Worm (Caenorhabditis elegans) whole organism, L4 larva: ENCODE results near the gene ZC196.3.
"Not testable (repeated sequence)": the region's sequence is repeated elsewhere in the genome, so short reads cannot be mapped to it uniquely, and the experiment has no call there.

Source experiments
- F49E8.2 ChIP-seq: sonication (generic microtip); optimal IDR thresholded peaks from 2 replicates; lab custom pipeline; 2016; ENCODE audit warnings: missing compliant biosample characterization, mild to moderate bottlenecking, missing genetic modification characterization, borderline replicate concordance
- R02D3.7 ChIP-seq: fragments of 150-350 bp; sonication (generic microtip); optimal IDR thresholded peaks from 3 replicates; lab custom pipeline; 2014; ENCODE audit warnings: missing biosample characterization, missing genetic modification characterization
- T26A8.4 ChIP-seq: fragments of 200-800 bp; sonication (Bioruptor generic); IDR thresholded peaks from 2 replicates; pipeline ENCODE4 v1.3.6; 2022; ENCODE audit warnings: missing genetic modification characterization, missing compliant biosample characterization
- Y48G9A.11 ChIP-seq: fragments of 200-800 bp; sonication (Bioruptor generic); IDR thresholded peaks from 2 replicates; pipeline ENCODE4 v1.3.6; 2022; ENCODE audit warnings: missing genetic modification reagents, missing genetic modification characterization, missing compliant biosample characterization
- ZK546.5 ChIP-seq, 2 experiments: sonication (generic microtip); optimal IDR thresholded peaks; 2 replicates each; lab custom pipeline; 2017; ENCODE audit warnings: missing biosample characterization in 2 of 2, missing genetic modification characterization in 2 of 2
- aha-1 ChIP-seq: fragments of 150-350 bp; peaks from one replicate; lab custom pipeline; 2014; ENCODE audit warnings: missing biosample characterization, missing genetic modification characterization
- ama-1 ChIP-seq: fragments of 150-350 bp; optimal IDR thresholded peaks from 2 replicates; lab custom pipeline; 2014; ENCODE audit warnings: inconsistent platforms, mixed read lengths
- cey-2 ChIP-seq: sonication (generic microtip); optimal IDR thresholded peaks from 3 replicates; lab custom pipeline; 2017; ENCODE audit warnings: missing genetic modification characterization, mild to moderate bottlenecking, missing compliant biosample characterization, antibody characterized with exemption, borderline replicate concordance; ENCODE audit not compliant: insufficient read depth
- daf-12 ChIP-seq: fragments of 150-350 bp; optimal IDR thresholded peaks from 2 replicates; lab custom pipeline; 2014; ENCODE audit warnings: missing biosample characterization, missing genetic modification reagents, missing genetic modification characterization
- dmd-6 ChIP-seq: fragments of 200-800 bp; sonication (Bioruptor generic); IDR thresholded peaks from 2 replicates; pipeline ENCODE4 v1.3.6; 2022; ENCODE audit warnings: missing genetic modification reagents, missing genetic modification characterization, missing compliant biosample characterization
- dmd-9 ChIP-seq: fragments of 200-800 bp; sonication (Bioruptor generic); IDR thresholded peaks from 2 replicates; pipeline ENCODE4 v1.3.6; 2022; ENCODE audit warnings: missing genetic modification reagents, missing genetic modification characterization, missing compliant biosample characterization
- dve-1 ChIP-seq: sonication (generic microtip); optimal IDR thresholded peaks from 2 replicates; lab custom pipeline; 2017; ENCODE audit warnings: antibody characterized with exemption, mild to moderate bottlenecking, missing genetic modification characterization, missing compliant biosample characterization; ENCODE audit not compliant: insufficient read depth
- egl-27 ChIP-seq: sonication (generic microtip); optimal IDR thresholded peaks from 3 replicates; lab custom pipeline; 2017; ENCODE audit warnings: missing biosample characterization, missing genetic modification reagents, missing genetic modification characterization
- jun-1 ChIP-seq: fragments of 150-350 bp; optimal IDR thresholded peaks from 2 replicates; lab custom pipeline; 2014; ENCODE audit warnings: missing biosample characterization, missing genetic modification reagents, missing genetic modification characterization
- lin-29 ChIP-seq: fragments of 200-800 bp; sonication (Bioruptor generic); IDR thresholded peaks from 2 replicates; pipeline ENCODE4 v1.3.6; 2022; ENCODE audit warnings: missing genetic modification reagents, missing genetic modification characterization, missing compliant biosample characterization
- madf-5 ChIP-seq, 2 experiments: fragments of 200-800 bp; sonication (Bioruptor generic); IDR thresholded peaks; 2 replicates each; pipeline ENCODE4 v1.3.6; 2022; ENCODE audit warnings: missing compliant biosample characterization in 2 of 2, missing genetic modification characterization in 2 of 2
- mes-2 ChIP-seq: sonication (generic microtip); optimal IDR thresholded peaks from 2 replicates; lab custom pipeline; 2016; ENCODE audit warnings: missing genotype, mild to moderate bottlenecking, missing genetic modification characterization, missing compliant biosample characterization; ENCODE audit not compliant: poor library complexity, severe bottlenecking
- nhr-102 ChIP-seq: sonication (generic microtip); optimal IDR thresholded peaks from 2 replicates; lab custom pipeline; 2016; ENCODE audit warnings: mild to moderate bottlenecking, missing genetic modification characterization, moderate library complexity, missing compliant biosample characterization
- nhr-11 ChIP-seq: fragments of 150-350 bp; optimal IDR thresholded peaks from 2 replicates; lab custom pipeline; 2014; ENCODE audit warnings: missing biosample characterization, missing genetic modification characterization
- nhr-111 ChIP-seq: fragments of 200-800 bp; sonication (Bioruptor generic); optimal IDR thresholded peaks from 2 replicates; lab custom pipeline; 2018; ENCODE audit warnings: mild to moderate bottlenecking, missing genetic modification characterization, missing compliant biosample characterization
- nhr-237 ChIP-seq: sonication (generic microtip); optimal IDR thresholded peaks from 2 replicates; lab custom pipeline; 2017; ENCODE audit warnings: missing biosample characterization, missing genetic modification characterization
- nhr-25 ChIP-seq: sonication (generic microtip); optimal IDR thresholded peaks from 2 replicates; lab custom pipeline; 2017; ENCODE audit warnings: missing genetic modification characterization, mild to moderate bottlenecking, missing compliant biosample characterization, antibody characterized with exemption, moderate library complexity, borderline replicate concordance; ENCODE audit not compliant: insufficient read depth
- nhr-76 ChIP-seq: fragments of 150-350 bp; optimal IDR thresholded peaks from 2 replicates; lab custom pipeline; 2014; ENCODE audit warnings: missing biosample characterization, missing genetic modification characterization
- nhr-77 ChIP-seq: fragments of 150-350 bp; optimal IDR thresholded peaks from 2 replicates; lab custom pipeline; 2014; ENCODE audit warnings: missing biosample characterization, missing genetic modification characterization
- skn-1 ChIP-seq: fragments of 150-350 bp; optimal IDR thresholded peaks from 2 replicates; lab custom pipeline; 2014; ENCODE audit warnings: missing biosample characterization, missing genetic modification characterization
- snpc-4 ChIP-seq: fragments of 150-350 bp; optimal IDR thresholded peaks from 2 replicates; lab custom pipeline; 2014; ENCODE audit warnings: missing biosample characterization, missing genetic modification characterization
- spr-3 ChIP-seq: fragments of 200-800 bp; sonication (Bioruptor generic); optimal IDR thresholded peaks from 2 replicates; lab custom pipeline; 2018; ENCODE audit warnings: mild to moderate bottlenecking, missing genetic modification characterization, missing compliant biosample characterization
- tra-1 ChIP-seq: fragments of 200-800 bp; sonication (Bioruptor generic); IDR thresholded peaks from 2 replicates; pipeline ENCODE4 v1.3.6; 2022; ENCODE audit warnings: missing genetic modification reagents, missing genetic modification characterization, missing compliant biosample characterization
- unc-130 ChIP-seq: sonication (generic microtip); optimal IDR thresholded peaks from 2 replicates; lab custom pipeline; 2016; ENCODE audit warnings: missing genetic modification reagents, missing genetic modification characterization, missing compliant biosample characterization
- unc-62 ChIP-seq, 3 experiments: fragments of 150-350 bp in 1 of 3; sonication (generic microtip); optimal IDR thresholded peaks in 2 of 3; peaks in 1 of 3; 1 replicate in 1 of 3; 2 replicates in 2 of 3; lab custom pipeline; 2014 to 2017; ENCODE audit warnings: missing biosample characterization in 3 of 3, missing genetic modification characterization in 3 of 3, missing genetic modification reagents in 3 of 3, missing genotype in 1 of 3
- zag-1 ChIP-seq: fragments of 150-350 bp; optimal IDR thresholded peaks from 2 replicates; lab custom pipeline; 2014; ENCODE audit warnings: missing biosample characterization, missing genetic modification characterization
- zfp-2 ChIP-seq: sonication (generic microtip); optimal IDR thresholded peaks from 2 replicates; lab custom pipeline; 2016; ENCODE audit warnings: mild to moderate bottlenecking, missing genetic modification characterization, missing compliant biosample characterization
- zfp-3 ChIP-seq: fragments of 200-800 bp; sonication (Bioruptor generic); conservative IDR thresholded peaks from 2 replicates; pipeline ENCODE4 v1.3.6; 2022; ENCODE audit warnings: missing genetic modification reagents, missing genetic modification characterization, missing compliant biosample characterization
- zip-11 ChIP-seq: fragments of 200-800 bp; sonication (Bioruptor generic); IDR thresholded peaks from 2 replicates; pipeline ENCODE4 v1.3.6; 2022; ENCODE audit warnings: missing genetic modification characterization, missing compliant biosample characterization
- ztf-7 ChIP-seq: fragments of 150-350 bp; optimal IDR thresholded peaks from 2 replicates; lab custom pipeline; 2014; ENCODE audit warnings: missing biosample characterization, missing genetic modification characterization

Gene ZC196.3

DNA sequence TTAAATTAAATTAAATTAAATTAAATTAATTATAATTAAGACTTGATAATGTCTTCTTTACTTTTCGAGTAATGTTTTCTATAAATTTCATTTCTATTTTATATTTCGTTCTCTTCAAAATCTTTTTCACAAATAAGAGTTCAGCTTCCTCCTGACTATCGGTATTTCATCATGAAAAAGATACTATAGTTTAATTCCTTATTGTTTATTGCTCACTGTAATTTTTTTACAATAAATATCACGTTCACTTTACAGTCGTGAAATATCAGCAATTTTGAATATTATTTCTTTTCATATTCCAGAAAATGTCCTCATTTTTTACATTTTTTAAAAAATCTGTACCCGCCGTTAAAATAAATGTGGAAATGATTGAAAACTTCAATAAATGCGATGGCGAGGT lies at the start of gene ZC196.3:
ZC196.3 (plus strand) TSS at position 301 of the 400 bp plus-strand sequence.
- TF ChIP-seq nhr-102 (tag; lab: Kevin White, UChicago), result no peak
- no peak for TF ChIP-seq unc-62 (GFP tag; optimal IDR thresholded peaks at IDR 0.05 in 1 of 2; lab: Kevin White, UChicago)
- no peak for TF ChIP-seq unc-62 (tag; optimal IDR thresholded peaks at IDR 0.05; lab: Kevin White, UChicago)
- TF ChIP-seq T26A8.4 (GFP tag; lab: Robert Waterston, UW), result no peak
- TF ChIP-seq nhr-237 (tag; lab: Kevin White, UChicago), result no peak
- TF ChIP-seq tra-1 (GFP tag; lab: Robert Waterston, UW), result no peak
- no peak for TF ChIP-seq Y48G9A.11
- no peak for TF ChIP-seq nhr-25 (tag; lab: Kevin White, UChicago)
- TF ChIP-seq zfp-3 (GFP tag; lab: Robert Waterston, UW), result no peak
- TF ChIP-seq jun-1 (tag; lab: Kevin White, UChicago), result no peak
- TF ChIP-seq nhr-11 (tag; lab: Kevin White, UChicago), result no peak
- TF ChIP-seq daf-12 (tag; lab: Kevin White, UChicago), result no peak
- TF ChIP-seq madf-5 (GFP tag; IDR thresholded peaks at IDR 0.05; lab: Robert Waterston, UW), result no peak
- TF ChIP-seq mes-2 (tag; lab: Kevin White, UChicago), result no peak
- TF ChIP-seq nhr-111 (GFP tag; lab: Kevin White, UChicago), result no peak
- no peak for TF ChIP-seq zag-1 (tag; lab: Kevin White, UChicago)
- no peak for TF ChIP-seq R02D3.7 (tag; lab: Kevin White, UChicago)
- TF ChIP-seq, all 104 proteins: peak for 0

DNA sequence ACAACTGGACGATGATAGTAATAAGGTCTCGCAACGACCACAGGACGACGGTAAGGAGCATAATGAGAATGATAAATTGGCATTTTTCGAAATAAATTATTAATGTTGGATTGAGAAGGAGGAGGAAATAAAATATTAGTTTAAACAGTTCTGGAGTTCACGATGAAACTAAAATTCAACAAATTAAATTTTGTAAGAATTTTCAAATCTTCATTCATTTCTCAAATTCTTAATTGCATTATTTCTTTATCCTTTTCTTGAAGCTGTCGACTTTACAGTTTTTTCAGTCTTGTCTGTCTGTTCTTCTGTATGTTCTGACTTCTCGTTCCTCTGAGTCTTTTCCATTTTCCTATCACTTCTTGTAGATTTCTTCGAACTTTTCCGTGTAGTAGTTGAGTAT lies 49.7 kb upstream of the ZC196.3 start, which contains the start of gene ZC190.7:
ZC190.7 (minus strand) TSS at position 101 of the 400 bp plus-strand sequence.
- TF ChIP-seq unc-62 (GFP tag; optimal IDR thresholded peaks at IDR 0.05 in 1 of 2; lab: Kevin White, UChicago) (no peak), unc-62 (tag; optimal IDR thresholded peaks at IDR 0.05; lab: Kevin White, UChicago) (no peak), dmd-9 (GFP tag; lab: Robert Waterston, UW) (no peak), skn-1 (no peak), cey-2 (no peak), T26A8.4 (GFP tag; lab: Robert Waterston, UW) (no peak), lin-29 (GFP tag; lab: Robert Waterston, UW) (no peak), nhr-76 (tag; lab: Kevin White, UChicago) (no peak), dmd-6 (GFP tag; lab: Robert Waterston, UW) (no peak), spr-3 (GFP tag; lab: Kevin White, UChicago) (no peak), snpc-4 (tag; lab: Kevin White, UChicago) (no peak), ztf-7 (tag; lab: Kevin White, UChicago) (no peak)

DNA sequence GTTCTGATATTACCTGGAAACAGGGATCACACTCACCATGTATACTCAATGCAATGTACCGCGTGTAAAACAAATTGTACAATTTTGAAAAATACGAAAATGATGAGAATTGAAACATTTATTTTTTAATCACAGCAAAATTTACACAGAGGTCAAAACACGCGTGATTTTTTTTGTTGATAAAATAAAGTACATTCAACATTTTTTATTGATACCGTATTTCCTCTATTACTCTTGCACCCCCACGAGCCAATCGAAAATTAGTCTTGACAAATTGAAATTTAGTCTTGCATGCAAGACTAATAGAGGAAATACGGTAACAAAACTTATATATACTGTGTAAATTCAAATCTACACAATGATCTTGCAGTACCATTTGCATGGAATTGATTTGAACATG lies 48.8 kb upstream of the ZC196.3 start, which contains the start of gene ZC190.8:
ZC190.8 (minus strand) TSS at position 101 of the 400 bp plus-strand sequence.
- TF ChIP-seq egl-27, result no peak
- no peak for TF ChIP-seq ama-1 (lab: Kevin White, UChicago)
- TF ChIP-seq nhr-237 (tag; lab: Kevin White, UChicago), result no peak
- peak; percentile 23 for TF ChIP-seq aha-1
- TF ChIP-seq, all 104 proteins: peak for 1

DNA sequence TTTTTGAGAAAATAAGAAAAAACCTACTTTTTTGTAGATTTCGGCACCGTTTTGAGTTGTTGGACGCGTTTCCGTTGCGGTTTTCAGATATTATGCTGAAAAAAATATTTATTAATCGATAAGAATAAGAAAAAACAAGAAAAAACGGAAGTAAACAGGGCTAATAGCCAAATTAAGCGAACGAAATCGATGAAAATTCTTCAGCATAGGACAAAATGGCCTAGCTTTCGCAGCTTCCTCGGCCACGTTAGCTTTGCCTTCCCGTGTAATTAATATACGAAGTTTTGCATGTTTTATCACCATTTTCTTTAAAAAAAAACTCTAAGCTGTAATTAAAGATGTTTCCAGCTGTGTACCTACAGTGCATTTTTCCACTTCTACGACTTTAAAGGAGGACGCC lies 40.3 kb upstream of the ZC196.3 start, which contains the start of gene ZC190.10:
ZC190.10 (minus strand) TSS at position 101 of the 400 bp plus-strand sequence.
- TF ChIP-seq zip-11 (GFP tag; lab: Robert Waterston, UW); nhr-77 (tag; lab: Kevin White, UChicago); ZK546.5 (tag; optimal IDR thresholded peaks at IDR 0.05; lab: Kevin White, UChicago): not testable (repeated sequence)

DNA sequence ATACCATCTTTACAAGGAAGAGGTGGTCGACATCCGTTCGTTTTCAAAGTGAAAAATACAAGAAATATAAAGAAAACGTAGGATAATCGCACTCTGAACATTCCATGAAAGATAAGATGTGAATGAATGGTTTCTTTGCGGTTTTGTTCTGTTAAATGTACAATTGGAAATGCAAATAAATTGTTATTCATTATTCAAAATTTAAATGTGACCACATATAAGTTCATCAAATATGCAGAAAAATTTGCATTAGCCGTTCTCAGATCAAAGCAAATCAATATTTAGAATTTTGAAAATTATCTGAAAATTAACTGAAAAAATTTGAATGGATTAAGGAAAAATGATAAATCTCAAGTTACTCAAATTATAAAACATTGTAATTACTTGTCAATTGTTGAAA lies 24.6 kb upstream of the ZC196.3 start, which contains the start of gene ZC178.2:
ZC178.2 (minus strand) TSS at position 101 of the 400 bp plus-strand sequence.
- no peak for TF ChIP-seq F49E8.2
- TF ChIP-seq zfp-2 (tag; lab: Kevin White, UChicago), result no peak
- no peak for TF ChIP-seq dve-1 (tag; lab: Kevin White, UChicago)
- TF ChIP-seq unc-130 (GFP tag; lab: Kevin White, UChicago), result no peak
- TF ChIP-seq nhr-76 (tag; lab: Kevin White, UChicago), result no peak
- TF ChIP-seq nhr-11 (tag; lab: Kevin White, UChicago), result no peak
